Worm (Caenorhabditis elegans): ENCODE measurements around the gene T26C5.2.

DNA sequence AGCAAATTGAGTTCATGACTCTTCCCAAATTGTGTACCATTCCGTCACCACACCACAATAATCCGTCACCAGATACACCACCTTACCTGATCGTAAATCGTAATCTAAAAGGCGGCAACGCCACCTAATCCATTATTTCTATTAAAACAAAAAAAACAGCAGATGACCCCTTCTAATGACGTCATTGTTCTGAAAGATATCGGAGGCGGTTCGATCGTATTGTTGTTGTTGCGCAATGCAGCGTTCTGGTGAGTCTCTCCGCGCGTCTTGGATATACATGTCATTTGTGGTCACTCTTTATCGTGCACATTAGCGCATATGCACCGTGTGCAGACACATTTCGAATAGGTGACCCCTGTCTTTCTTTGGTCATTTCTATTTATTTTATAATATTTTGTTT is 36.0 kb downstream of the T26C5.2 start:
- TF ChIP-seq F13C5.2 (tag; optimal IDR thresholded peaks at IDR 0.05) = no peak
- no peak for TF ChIP-seq ama-1 (optimal IDR thresholded peaks at IDR 0.05)

All from whole organism, early embryonic.